Worm (Caenorhabditis elegans) whole organism, L1 larva: ENCODE measurements around the gene Y38E10A.9.
A peak's percentile ranks its signal among the peaks of the same experiment; 100 is the strongest.

Experiments
- aha-1 ChIP-seq: fragments of 150-350 bp; optimal IDR thresholded peaks from 2 replicates; lab custom pipeline; 2014; ENCODE audit warnings: missing biosample characterization, missing genetic modification characterization
- aly-2 ChIP-seq: fragments of 150-350 bp; optimal IDR thresholded peaks from 2 replicates; lab custom pipeline; 2014; ENCODE audit warnings: missing biosample characterization, missing genetic modification characterization
- ama-1 ChIP-seq: fragments of 150-350 bp; optimal IDR thresholded peaks from 2 replicates; lab custom pipeline; 2014
- blmp-1 ChIP-seq: fragments of 150-350 bp; optimal IDR thresholded peaks from 2 replicates; lab custom pipeline; 2014; ENCODE audit warnings: missing biosample characterization, missing genetic modification characterization
- ceh-8 ChIP-seq: fragments of 200-800 bp; sonication (Bioruptor generic); optimal IDR thresholded peaks from 2 replicates; lab custom pipeline; 2018; ENCODE audit warnings: mild to moderate bottlenecking, missing genetic modification characterization, moderate library complexity, missing compliant biosample characterization
- ceh-82 ChIP-seq, 3 experiments: fragments of 150-350 bp in 1 of 3; sonication (generic microtip) in 2 of 3; optimal IDR thresholded peaks; 2 replicates each; lab custom pipeline; 2014 to 2017; ENCODE audit warnings: missing biosample characterization in 3 of 3, missing genetic modification characterization in 3 of 3
- ceh-90 ChIP-seq: sonication (generic microtip); optimal IDR thresholded peaks from 2 replicates; lab custom pipeline; 2016; ENCODE audit warnings: missing genetic modification characterization, missing compliant biosample characterization
- ces-1 ChIP-seq: fragments of 150-350 bp; optimal IDR thresholded peaks from 2 replicates; lab custom pipeline; 2014; ENCODE audit warnings: missing biosample characterization, missing genetic modification reagents, missing genetic modification characterization
- dpl-1 ChIP-seq, 3 experiments: fragments of 150-350 bp in 2 of 3; sonication (generic microtip) in 1 of 3; optimal IDR thresholded peaks; 2 replicates each; lab custom pipeline; 2014 to 2017; ENCODE audit warnings: missing biosample characterization in 3 of 3, missing genetic modification characterization in 3 of 3, missing genetic modification reagents in 3 of 3
- efl-1 ChIP-seq, 4 experiments: fragments of 150-350 bp; optimal IDR thresholded peaks in 3 of 4; peaks in 1 of 4; 1 replicate in 1 of 4; 2 replicates in 3 of 4; lab custom pipeline; 2014; ENCODE audit warnings: missing biosample characterization in 2 of 4, missing genetic modification characterization in 2 of 4, missing genetic modification reagents in 2 of 4
- egl-13 ChIP-seq: sonication (generic microtip); optimal IDR thresholded peaks from 2 replicates; lab custom pipeline; 2016; ENCODE audit warnings: missing genotype, missing genetic modification reagents, missing genetic modification characterization, missing compliant biosample characterization
- egl-27 ChIP-seq, 2 experiments: fragments of 150-350 bp in 1 of 2; sonication (generic microtip); optimal IDR thresholded peaks; 3 replicates each; lab custom pipeline; 2017 to 2018; ENCODE audit warnings: missing biosample characterization in 2 of 2, missing genetic modification characterization in 2 of 2, missing genetic modification reagents in 2 of 2
- fos-1 ChIP-seq: fragments of 150-350 bp; optimal IDR thresholded peaks from 2 replicates; lab custom pipeline; 2014; ENCODE audit warnings: missing biosample characterization, missing genetic modification characterization
- hlh-17 ChIP-seq: fragments of 200-800 bp; sonication (Bioruptor generic); optimal IDR thresholded peaks from 2 replicates; lab custom pipeline; 2018; ENCODE audit warnings: missing genetic modification characterization, mild to moderate bottlenecking, missing compliant biosample characterization, moderate library complexity, borderline replicate concordance
- hlh-4 ChIP-seq: sonication (generic microtip); optimal IDR thresholded peaks from 2 replicates; lab custom pipeline; 2016; ENCODE audit warnings: mild to moderate bottlenecking, missing genetic modification characterization, missing compliant biosample characterization
- hpl-2 ChIP-seq: fragments of 150-350 bp; optimal IDR thresholded peaks from 2 replicates; lab custom pipeline; 2014; ENCODE audit warnings: missing biosample characterization, missing genetic modification reagents, missing genetic modification characterization
- lin-39 ChIP-seq: fragments of 150-350 bp; optimal IDR thresholded peaks from 2 replicates; lab custom pipeline; 2014; ENCODE audit warnings: missing biosample characterization, missing genetic modification reagents, missing genetic modification characterization
- lir-3 ChIP-seq: sonication (generic microtip); optimal IDR thresholded peaks from 2 replicates; lab custom pipeline; 2016; ENCODE audit warnings: mild to moderate bottlenecking, missing genetic modification characterization, moderate library complexity, missing compliant biosample characterization; ENCODE audit not compliant: poor library complexity
- mab-9 ChIP-seq: fragments of 200-800 bp; sonication (Bioruptor generic); IDR thresholded peaks from 2 replicates; pipeline ENCODE4 v1.3.6; 2022; ENCODE audit warnings: missing genetic modification reagents, missing genetic modification characterization, missing compliant biosample characterization
- nhr-12 ChIP-seq: sonication (generic microtip); optimal IDR thresholded peaks from 2 replicates; lab custom pipeline; 2017; ENCODE audit warnings: missing biosample characterization, missing genetic modification characterization
- nhr-19 ChIP-seq: fragments of 200-800 bp; sonication (Bioruptor generic); conservative IDR thresholded peaks from 2 replicates; pipeline ENCODE4 v1.3.6; 2022; ENCODE audit warnings: missing genetic modification characterization, missing compliant biosample characterization
- nhr-20 ChIP-seq: sonication (generic microtip); optimal IDR thresholded peaks from 2 replicates; lab custom pipeline; 2016; ENCODE audit warnings: mild to moderate bottlenecking, missing genetic modification characterization, missing compliant biosample characterization
- nhr-28 ChIP-seq: fragments of 150-350 bp; optimal IDR thresholded peaks from 2 replicates; lab custom pipeline; 2014; ENCODE audit warnings: missing biosample characterization, missing genetic modification characterization
- nhr-84 ChIP-seq: sonication (generic microtip); optimal IDR thresholded peaks from 2 replicates; lab custom pipeline; 2017; ENCODE audit warnings: missing biosample characterization, missing genetic modification characterization
- nhr-85 ChIP-seq: sonication (generic microtip); peaks from one replicate; lab custom pipeline; 2016; ENCODE audit warnings: missing genetic modification characterization, inconsistent platforms, missing compliant biosample characterization
- pag-3 ChIP-seq: sonication (generic microtip); optimal IDR thresholded peaks from 2 replicates; lab custom pipeline; 2017; ENCODE audit warnings: missing genetic modification characterization, mild to moderate bottlenecking, missing compliant biosample characterization, antibody characterized with exemption, borderline replicate concordance; ENCODE audit not compliant: insufficient read depth
- pax-3 ChIP-seq: fragments of 200-800 bp; sonication (Bioruptor generic); optimal IDR thresholded peaks from 2 replicates; lab custom pipeline; 2018; ENCODE audit warnings: mild to moderate bottlenecking, missing genetic modification characterization, moderate library complexity, missing compliant biosample characterization
- rnt-1 ChIP-seq: sonication (generic microtip); optimal IDR thresholded peaks from 2 replicates; lab custom pipeline; 2016; ENCODE audit warnings: mild to moderate bottlenecking, missing genetic modification characterization, moderate library complexity, missing compliant biosample characterization
- skn-1 ChIP-seq: fragments of 150-350 bp; optimal IDR thresholded peaks from 2 replicates; lab custom pipeline; 2014; ENCODE audit warnings: missing biosample characterization, missing genetic modification characterization
- sptf-1 ChIP-seq: fragments of 150-350 bp; optimal IDR thresholded peaks from 2 replicates; lab custom pipeline; 2014; ENCODE audit warnings: missing biosample characterization, missing genetic modification characterization
- sup-37 ChIP-seq: fragments of 200-800 bp; sonication (Bioruptor generic); optimal IDR thresholded peaks from 2 replicates; lab custom pipeline; 2018; ENCODE audit warnings: mild to moderate bottlenecking, missing genetic modification characterization, missing compliant biosample characterization
- tbx-2 ChIP-seq: sonication (generic microtip); optimal IDR thresholded peaks from 2 replicates; lab custom pipeline; 2016; ENCODE audit warnings: missing genetic modification characterization, missing compliant biosample characterization
- unc-30 ChIP-seq: sonication (generic microtip); optimal IDR thresholded peaks from 2 replicates; lab custom pipeline; 2017; ENCODE audit warnings: missing biosample characterization, missing genetic modification characterization
- unc-62 ChIP-seq: fragments of 150-350 bp; optimal IDR thresholded peaks from 2 replicates; lab custom pipeline; 2014; ENCODE audit warnings: missing biosample characterization, missing genetic modification reagents, missing genetic modification characterization
- unc-86 ChIP-seq: sonication (generic microtip); optimal IDR thresholded peaks from 2 replicates; lab custom pipeline; 2016; ENCODE audit warnings: missing genetic modification characterization, missing compliant biosample characterization
- unc-98 ChIP-seq: fragments of 200-800 bp; sonication (Bioruptor generic); IDR thresholded peaks from 2 replicates; pipeline ENCODE4 v1.3.6; 2022; ENCODE audit warnings: missing genetic modification characterization, missing compliant biosample characterization
- xbp-1 ChIP-seq: sonication (generic microtip); optimal IDR thresholded peaks from 2 replicates; lab custom pipeline; 2016; ENCODE audit warnings: missing genetic modification characterization, missing compliant biosample characterization

The Y38E10A.9 gene

DNA sequence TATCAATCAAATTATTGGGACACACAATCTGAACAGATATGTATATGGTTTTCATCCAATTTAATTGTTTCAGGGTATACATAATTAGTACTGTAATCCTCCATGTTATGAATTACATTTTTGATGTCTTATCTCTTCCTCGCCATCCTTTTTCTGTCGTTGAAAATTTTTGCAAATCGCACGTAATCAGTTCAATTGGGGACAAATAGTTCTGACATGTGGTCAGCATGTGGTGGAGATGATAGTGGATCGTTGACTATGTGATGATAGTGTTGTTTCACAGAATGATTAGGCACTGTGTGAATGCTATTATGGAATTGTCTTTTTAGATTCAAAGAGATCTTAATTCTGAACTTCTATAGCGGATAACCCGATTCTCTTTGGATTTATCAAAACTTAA lies 6.7 kb downstream of the Y38E10A.9 start (continued):
- TF ChIP-seq lir-3 (tag; lab: Kevin White, UChicago): no peak
- no peak for TF ChIP-seq nhr-84 (tag; lab: Kevin White, UChicago)
- TF ChIP-seq unc-98 (GFP tag; lab: Robert Waterston, UW): no peak
- TF ChIP-seq dpl-1 (GFP tag; optimal IDR thresholded peaks at IDR 0.05; lab: Kevin White, UChicago): no peak
- no peak for TF ChIP-seq nhr-28

ce11 chrII:12616081-12616480 lies 7.3 kb downstream of the Y38E10A.9 start, which contains the start of gene nspe-6:
TSS of gene nspe-6 (minus strand) at chrII:12616181.
- peak; percentile 47 for TF ChIP-seq nhr-85
- no peak for TF ChIP-seq efl-1 (optimal IDR thresholded peaks at IDR 0.05; lab: Kevin White, UChicago)
- TF ChIP-seq efl-1 (GFP tag; optimal IDR thresholded peaks at IDR 0.05 in 1 of 2; lab: Kevin White, UChicago): no peak
- no peak for TF ChIP-seq nhr-12 (tag; lab: Kevin White, UChicago)
- no peak for TF ChIP-seq unc-98 (GFP tag; lab: Robert Waterston, UW)
- TF ChIP-seq ceh-90: no peak
- TF ChIP-seq ces-1 (GFP tag; lab: Kevin White, UChicago): no peak
- no peak for TF ChIP-seq pag-3 (tag; lab: Kevin White, UChicago)

DNA sequence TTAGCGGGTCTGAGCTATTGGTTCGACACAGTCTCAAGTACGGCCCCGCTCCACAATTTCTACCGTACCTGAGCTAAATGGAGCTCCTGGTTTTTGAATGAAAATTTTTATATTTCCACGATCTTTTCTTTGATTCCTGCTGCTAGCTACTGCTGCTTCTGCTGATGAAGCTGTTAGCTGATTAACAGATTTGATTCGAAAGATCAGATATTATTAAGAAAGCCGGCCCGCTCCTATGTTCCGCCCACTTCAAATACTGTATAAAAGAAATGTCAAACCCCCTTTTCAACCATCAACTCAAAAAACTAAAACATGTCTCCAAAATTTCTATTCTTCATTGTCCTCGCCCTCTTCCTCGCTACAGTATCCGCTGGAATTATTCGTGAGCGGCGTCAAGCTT lies 8.8 kb downstream of the Y38E10A.9 start, which contains the start of gene nspe-3:
TSS of gene nspe-3 (plus strand) at position 301 of the 400 bp plus-strand sequence.
- no peak for TF ChIP-seq ama-1 (lab: Kevin White, UChicago)
- no peak for TF ChIP-seq ces-1 (GFP tag; lab: Kevin White, UChicago)
- TF ChIP-seq lin-39 (tag; lab: Kevin White, UChicago): no peak
- TF ChIP-seq dpl-1 (GFP tag; optimal IDR thresholded peaks at IDR 0.05; lab: Kevin White, UChicago): no peak
- no peak for TF ChIP-seq hpl-2 (GFP tag; lab: Kevin White, UChicago)
- no peak for TF ChIP-seq skn-1 (tag; lab: Kevin White, UChicago)
- no peak for TF ChIP-seq sup-37 (GFP tag; lab: Kevin White, UChicago)
- no peak for TF ChIP-seq nhr-20 (tag; lab: Kevin White, UChicago)
- TF ChIP-seq fos-1 (tag; lab: Kevin White, UChicago): no peak
- TF ChIP-seq mab-9 (GFP tag; lab: Robert Waterston, UW): no peak
- no peak for TF ChIP-seq hlh-4 (tag; lab: Kevin White, UChicago)
- TF ChIP-seq egl-27 (tag; optimal IDR thresholded peaks at IDR 0.05; lab: Kevin White, UChicago): no peak
- TF ChIP-seq blmp-1 (tag; lab: Kevin White, UChicago): no peak
- no peak for TF ChIP-seq hlh-17 (GFP tag; lab: Kevin White, UChicago)
- no peak for TF ChIP-seq sptf-1 (tag; lab: Kevin White, UChicago)
- no peak for TF ChIP-seq ceh-8 (GFP tag; lab: Kevin White, UChicago)
- no peak for TF ChIP-seq aly-2 (tag; lab: Kevin White, UChicago)
- TF ChIP-seq rnt-1 (tag; lab: Kevin White, UChicago): no peak
- TF ChIP-seq aha-1: no peak
- TF ChIP-seq ceh-90: no peak

DNA sequence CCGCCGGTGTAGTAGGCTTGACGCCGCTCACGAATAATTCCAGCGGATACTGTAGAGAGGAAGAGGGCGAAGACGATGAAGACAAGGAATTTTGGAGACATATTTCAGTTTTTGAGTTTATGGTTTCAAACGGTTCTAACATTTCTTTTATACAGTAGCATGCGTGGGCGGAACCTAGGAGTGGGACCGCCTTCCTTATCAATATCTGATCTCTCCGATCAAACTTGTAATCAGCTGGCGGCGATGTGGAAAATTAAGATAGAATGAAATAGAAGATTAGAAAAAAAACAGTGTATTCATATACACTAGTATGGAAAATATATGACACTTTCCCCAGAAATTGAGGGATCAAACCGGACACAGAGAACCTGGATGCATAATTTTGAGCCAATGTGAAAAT lies 10.5 kb downstream of the Y38E10A.9 start, which contains the start of gene nspe-2:
TSS of gene nspe-2 (minus strand) at position 101 of the 400 bp plus-strand sequence.
- TF ChIP-seq unc-86 (tag; lab: Kevin White, UChicago) (no peak), unc-62 (GFP tag; lab: Kevin White, UChicago) (no peak), xbp-1 (tag; lab: Kevin White, UChicago) (no peak), tbx-2 (tag; lab: Kevin White, UChicago) (no peak)

ce11 chrII:12620764-12621163 lies 12.0 kb downstream of the Y38E10A.9 start, which contains the start of gene nspe-1:
TSS of gene nspe-1 (minus strand) at chrII:12620864.
- no peak for TF ChIP-seq pax-3 (tag; lab: Kevin White, UChicago)
- TF ChIP-seq sup-37 (GFP tag; lab: Kevin White, UChicago): no peak
- TF ChIP-seq egl-13 (tag; lab: Kevin White, UChicago): no peak
- TF ChIP-seq ceh-82 (tag; optimal IDR thresholded peaks at IDR 0.05; lab: Kevin White, UChicago): no peak
- TF ChIP-seq unc-30 (tag; lab: Kevin White, UChicago): no peak
- TF ChIP-seq nhr-20 (tag; lab: Kevin White, UChicago): no peak
- TF ChIP-seq nhr-19 (GFP tag; lab: Robert Waterston, UW): no peak
